Fruit fly (Drosophila melanogaster) whole organism: ENCODE data around the gene eIF3d1.

Experiments used
- CG8478 ChIP-seq: fragments of >200 bp; optimal IDR thresholded peaks from 2 replicates; lab custom pipeline; 2018; ENCODE audit warnings: inconsistent platforms
- Dll ChIP-seq: fragments of >200 bp; optimal IDR thresholded peaks from 2 replicates; lab custom pipeline; 2017
- EcR ChIP-seq, 2 experiments: fragments of >200 bp; optimal IDR thresholded peaks; 2 replicates each; lab custom pipeline; 2017; ENCODE audit warnings: missing biosample characterization in 2 of 2, missing genetic modification characterization in 2 of 2, missing genetic modification reagents in 2 of 2
- pan ChIP-seq: fragments of >200 bp; optimal IDR thresholded peaks from 2 replicates; lab custom pipeline; 2017
- psq ChIP-seq: fragments of >200 bp; optimal IDR thresholded peaks from 2 replicates; lab custom pipeline; 2017
- usp ChIP-seq: fragments of >200 bp; optimal IDR thresholded peaks from 2 replicates; lab custom pipeline; 2017; ENCODE audit warnings: missing biosample characterization, missing genetic modification characterization, mixed read lengths

DNA sequence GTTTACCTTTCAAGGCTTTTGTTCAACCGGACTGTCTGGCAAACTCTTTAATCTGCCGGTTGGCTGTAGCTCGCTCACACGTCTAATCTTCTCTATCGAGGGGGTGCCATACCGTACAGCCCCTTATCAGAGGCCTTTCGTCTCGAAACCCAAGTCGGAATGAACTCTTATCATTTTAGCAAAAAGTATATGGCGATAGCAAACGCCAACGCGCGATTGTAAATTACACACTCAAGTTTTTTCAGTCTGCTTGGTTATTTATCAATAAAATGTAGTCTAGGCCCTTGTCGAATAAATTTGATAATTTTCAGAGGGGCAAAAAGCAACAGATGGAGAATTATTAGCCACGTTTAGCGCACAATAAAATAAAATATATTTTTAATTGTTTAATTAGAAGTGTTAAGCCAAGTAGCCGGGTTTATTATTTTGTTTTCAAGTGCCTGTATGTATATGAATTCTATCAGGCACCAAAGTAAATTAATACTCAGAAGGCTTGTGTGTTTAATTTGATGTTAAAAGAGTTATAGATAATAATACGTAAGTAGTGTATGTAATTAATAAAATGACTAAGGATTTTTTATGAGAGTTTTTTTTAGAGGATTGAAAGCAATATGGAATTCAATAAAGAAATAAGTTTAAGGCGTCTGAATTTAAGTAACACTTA, 45.1 kb downstream of the eIF3d1 start:
- TF ChIP-seq psq (no peak), EcR (GFP tag; optimal IDR thresholded peaks at IDR 0.05; lab: Kevin White, UChicago) (no peak), pan (lab: Kevin White, UChicago) (no peak), CG8478 (lab: Kevin White, UChicago) (no peak), Dll (no peak), usp (GFP tag; lab: Kevin White, UChicago) (no peak)
